Fruit fly (Drosophila melanogaster) whole organism, adult: ENCODE results near the gene CG5262.
A peak's percentile ranks its signal among the peaks of the same experiment; 100 is the strongest.

ENCODE experiments used
- CG11617 ChIP-seq: fragments of 200-800 bp; sonication (Bioruptor generic); optimal IDR thresholded peaks from 2 replicates; lab custom pipeline; 2017; ENCODE audit warnings: mild to moderate bottlenecking, missing biosample characterization, missing genetic modification reagents, missing genetic modification characterization
- CG12768 ChIP-seq: fragments of 200-800 bp; sonication (Bioruptor generic); optimal IDR thresholded peaks from 2 replicates; lab custom pipeline; 2017; ENCODE audit warnings: missing biosample characterization, missing genetic modification characterization, mild to moderate bottlenecking, moderate library complexity, missing genetic modification reagents
- CG14711 ChIP-seq: fragments of 200-800 bp; sonication (Bioruptor generic); optimal IDR thresholded peaks from 2 replicates; lab custom pipeline; 2018; ENCODE audit warnings: missing biosample characterization, mild to moderate bottlenecking, missing genetic modification characterization, moderate library complexity
- CG1620 ChIP-seq: fragments of 200-800 bp; sonication (Bioruptor generic); optimal IDR thresholded peaks from 2 replicates; lab custom pipeline; 2016; ENCODE audit warnings: missing biosample characterization, missing genetic modification characterization
- CG33017 ChIP-seq: fragments of 200-800 bp; sonication (Bioruptor generic); optimal IDR thresholded peaks from 2 replicates; lab custom pipeline; 2018; ENCODE audit warnings: missing biosample characterization, mild to moderate bottlenecking, missing genetic modification characterization, moderate library complexity
- CG5204 ChIP-seq: fragments of 200-800 bp; sonication (Bioruptor generic); optimal IDR thresholded peaks from 2 replicates; lab custom pipeline; 2016; ENCODE audit warnings: missing biosample characterization, missing genetic modification characterization
- CG7045 ChIP-seq: fragments of 200-800 bp; sonication (Bioruptor generic); optimal IDR thresholded peaks from 2 replicates; lab custom pipeline; 2017; ENCODE audit warnings: missing biosample characterization, mild to moderate bottlenecking, missing genetic modification characterization
- CG7101 ChIP-seq: fragments of 200-800 bp; sonication (Bioruptor generic); optimal IDR thresholded peaks from 2 replicates; lab custom pipeline; 2018; ENCODE audit warnings: missing biosample characterization, mild to moderate bottlenecking, missing genetic modification characterization, moderate library complexity
- Clk ChIP-seq: fragments of 200-800 bp; sonication (Bioruptor generic); optimal IDR thresholded peaks from 2 replicates; lab custom pipeline; 2017; ENCODE audit warnings: missing biosample characterization, missing genetic modification characterization
- Crg-1 ChIP-seq: fragments of 200-800 bp; sonication (Bioruptor generic); optimal IDR thresholded peaks from 2 replicates; lab custom pipeline; 2016; ENCODE audit warnings: missing biosample characterization, missing genetic modification characterization
- Hr96 ChIP-seq: fragments of 200-800 bp; sonication (Bioruptor generic); optimal IDR thresholded peaks from 2 replicates; lab custom pipeline; 2016; ENCODE audit warnings: missing biosample characterization, missing genetic modification characterization
- Mnt ChIP-seq: fragments of 200-800 bp; sonication (Bioruptor generic); optimal IDR thresholded peaks from 2 replicates; lab custom pipeline; 2016; ENCODE audit warnings: missing biosample characterization, mild to moderate bottlenecking, missing genetic modification characterization
- bab1 ChIP-seq: fragments of 200-800 bp; sonication (Bioruptor generic); optimal IDR thresholded peaks from 3 replicates; lab custom pipeline; 2019; ENCODE audit warnings: missing biosample characterization, mild to moderate bottlenecking, missing genetic modification characterization, moderate library complexity
- cic ChIP-seq: fragments of 200-800 bp; sonication (Bioruptor generic); optimal IDR thresholded peaks from 2 replicates; lab custom pipeline; 2017; ENCODE audit warnings: missing biosample characterization, mild to moderate bottlenecking, missing genetic modification characterization, moderate library complexity
- cnc ChIP-seq, 2 experiments: fragments of >200 bp; optimal IDR thresholded peaks; 2 replicates each; lab custom pipeline; 2017
- kay ChIP-seq: fragments of 200-800 bp; sonication (Bioruptor generic); peaks from one replicate; lab custom pipeline; 2016; ENCODE audit warnings: missing biosample characterization, missing genetic modification characterization, borderline replicate concordance
- ovo ChIP-seq: fragments of 200-800 bp; sonication (Bioruptor generic); optimal IDR thresholded peaks from 2 replicates; lab custom pipeline; 2016; ENCODE audit warnings: missing biosample characterization, missing genetic modification characterization
- pad ChIP-seq: fragments of 200-800 bp; sonication (Bioruptor generic); optimal IDR thresholded peaks from 3 replicates; lab custom pipeline; 2017; ENCODE audit warnings: missing biosample characterization, missing genetic modification characterization, mild to moderate bottlenecking, moderate library complexity, missing genetic modification reagents
- tj ChIP-seq: fragments of 200-800 bp; sonication (Bioruptor generic); optimal IDR thresholded peaks from 3 replicates; lab custom pipeline; 2017; ENCODE audit warnings: missing biosample characterization, mild to moderate bottlenecking, missing genetic modification characterization, moderate library complexity
- toe ChIP-seq: fragments of 200-800 bp; sonication (Bioruptor generic); optimal IDR thresholded peaks from 2 replicates; lab custom pipeline; 2016; ENCODE audit warnings: missing biosample characterization, missing genetic modification characterization

CG5262 gene

dm6 chr3L:20393357-20393756 lies 36.9 kb downstream of the CG5262 start, which contains the start of gene CG33969:
Gene CG33969 (minus strand): TSS chr3L:20393553.
- TF ChIP-seq Hr96 (GFP tag; lab: Kevin White, UChicago) = no peak
- TF ChIP-seq cnc (optimal IDR thresholded peaks at IDR 0.05; lab: Kevin White, UChicago) = no peak
- TF ChIP-seq CG7101 (tag; lab: Kevin White, UChicago) = peak; percentile 22
- TF ChIP-seq Clk (GFP tag; lab: Kevin White, UChicago) = no peak
- no peak for TF ChIP-seq toe (GFP tag; lab: Kevin White, UChicago)
- TF ChIP-seq Crg-1 (GFP tag; lab: Kevin White, UChicago) = peak; percentile 18
- TF ChIP-seq pad (GFP tag; lab: Kevin White, UChicago) = peak; percentile 29
- no peak for TF ChIP-seq cic (GFP tag; lab: Kevin White, UChicago)
- TF ChIP-seq CG11617 (GFP tag; lab: Kevin White, UChicago) = no peak
- no peak for TF ChIP-seq Mnt (GFP tag; lab: Kevin White, UChicago)
- peak; percentile 49 for TF ChIP-seq kay
- no peak for TF ChIP-seq CG5204 (GFP tag; lab: Kevin White, UChicago)
- no peak for TF ChIP-seq CG7045 (GFP tag; lab: Kevin White, UChicago)
- peak; percentile 36 for TF ChIP-seq bab1 (GFP tag; lab: Kevin White, UChicago)
- TF ChIP-seq CG1620 (GFP tag; lab: Kevin White, UChicago) = peak; percentile 5
- no peak for TF ChIP-seq CG12768 (GFP tag; lab: Kevin White, UChicago)
- no peak for TF ChIP-seq ovo (GFP tag; lab: Kevin White, UChicago)
- TF ChIP-seq CG14711 (tag; lab: Kevin White, UChicago) = no peak
- peak; percentile 2 for TF ChIP-seq tj
- TF ChIP-seq CG33017 (tag; lab: Kevin White, UChicago) = no peak

- TF ChIP-seq Mnt (GFP tag; lab: Kevin White, UChicago) = peak; percentile 50
- TF ChIP-seq kay = peak; percentile 94
- TF ChIP-seq CG11617 (GFP tag; lab: Kevin White, UChicago) = no peak
- no peak for TF ChIP-seq cnc (optimal IDR thresholded peaks at IDR 0.05; lab: Kevin White, UChicago)
- peak; percentile 89 for TF ChIP-seq cic (GFP tag; lab: Kevin White, UChicago)
- peak; percentile 41 for TF ChIP-seq CG33017 (tag; lab: Kevin White, UChicago)
- TF ChIP-seq CG14711 (tag; lab: Kevin White, UChicago) = peak; percentile 21
- TF ChIP-seq ovo (GFP tag; lab: Kevin White, UChicago) = no peak
- TF ChIP-seq CG7101 (tag; lab: Kevin White, UChicago) = peak; percentile 41
Measured at dm6 chr3L:20388983-20389382, 41.3 kb downstream of the CG5262 start.

dm6 chr3L:20387843-20388163 lies 42.5 kb downstream of the CG5262 start:
- TF ChIP-seq CG14711 (tag; lab: Kevin White, UChicago) = no peak
- TF ChIP-seq CG12768 (GFP tag; lab: Kevin White, UChicago) = peak; percentile 4

dm6 chr3L:20387038-20387842 lies 43.0 kb downstream of the CG5262 start:
- TF ChIP-seq toe (GFP tag; lab: Kevin White, UChicago) (no peak), CG33017 (tag; lab: Kevin White, UChicago) (peak; percentile 10), bab1 (GFP tag; lab: Kevin White, UChicago) (no peak), cic (GFP tag; lab: Kevin White, UChicago) (peak; percentile 91), CG7101 (tag; lab: Kevin White, UChicago) (no peak), pad (GFP tag; lab: Kevin White, UChicago) (no peak), CG12768 (GFP tag; lab: Kevin White, UChicago) (no peak), CG5204 (GFP tag; lab: Kevin White, UChicago) (no peak), CG11617 (GFP tag; lab: Kevin White, UChicago) (no peak), kay (peak; percentile 52), CG7045 (GFP tag; lab: Kevin White, UChicago) (no peak), CG14711 (tag; lab: Kevin White, UChicago) (no peak), Crg-1 (GFP tag; lab: Kevin White, UChicago) (no peak), Clk (GFP tag; lab: Kevin White, UChicago) (no peak), Mnt (GFP tag; lab: Kevin White, UChicago) (peak; percentile 82), ovo (GFP tag; lab: Kevin White, UChicago) (no peak), cnc (optimal IDR thresholded peaks at IDR 0.05; lab: Kevin White, UChicago) (no peak), CG1620 (GFP tag; lab: Kevin White, UChicago) (no peak), tj (no peak), Hr96 (GFP tag; lab: Kevin White, UChicago) (no peak)

dm6 chr3L:20385969-20386370 lies 44.3 kb downstream of the CG5262 start:
- peak; percentile 46 for TF ChIP-seq Hr96 (GFP tag; lab: Kevin White, UChicago)
- TF ChIP-seq CG7101 (tag; lab: Kevin White, UChicago) = no peak
- TF ChIP-seq cic (GFP tag; lab: Kevin White, UChicago) = peak; percentile 91
- no peak for TF ChIP-seq CG33017 (tag; lab: Kevin White, UChicago)
- peak; percentile 57 for TF ChIP-seq CG12768 (GFP tag; lab: Kevin White, UChicago)
- TF ChIP-seq pad (GFP tag; lab: Kevin White, UChicago) = peak; percentile 93
- TF ChIP-seq CG14711 (tag; lab: Kevin White, UChicago) = no peak
- peak; percentile 19 for TF ChIP-seq CG7045 (GFP tag; lab: Kevin White, UChicago)
- peak; percentile 11 for TF ChIP-seq tj
- TF ChIP-seq Clk (GFP tag; lab: Kevin White, UChicago) = peak; percentile 3
- peak; percentile 76 for TF ChIP-seq Mnt (GFP tag; lab: Kevin White, UChicago)
- TF ChIP-seq ovo (GFP tag; lab: Kevin White, UChicago) = peak; percentile 30
